Worm (Caenorhabditis elegans) whole organism, L2 larva: ENCODE data around the gene C31B8.16.
"Not testable (repeated sequence)": the region's sequence is repeated elsewhere in the genome, so short reads cannot be mapped to it uniquely, and the experiment has no call there.

ENCODE experiments used
- C34F6.9 ChIP-seq: fragments of 150-350 bp; optimal IDR thresholded peaks from 2 replicates; lab custom pipeline; 2014; ENCODE audit warnings: missing biosample characterization, missing genetic modification characterization
- F13H6.1 ChIP-seq: sonication (generic microtip); optimal IDR thresholded peaks from 2 replicates; lab custom pipeline; 2016; ENCODE audit warnings: missing genetic modification characterization, missing compliant biosample characterization
- R02D3.7 ChIP-seq: fragments of 150-350 bp; optimal IDR thresholded peaks from 2 replicates; lab custom pipeline; 2014; ENCODE audit warnings: missing biosample characterization, missing genetic modification characterization
- ZK546.5 ChIP-seq: sonication (generic microtip); optimal IDR thresholded peaks from 2 replicates; lab custom pipeline; 2017; ENCODE audit warnings: missing biosample characterization, missing genetic modification characterization
- aly-2 ChIP-seq: fragments of 150-350 bp; optimal IDR thresholded peaks from 2 replicates; lab custom pipeline; 2014; ENCODE audit warnings: missing biosample characterization, missing genetic modification characterization
- blmp-1 ChIP-seq: sonication (generic microtip); optimal IDR thresholded peaks from 2 replicates; lab custom pipeline; 2017; ENCODE audit warnings: missing genetic modification characterization, mild to moderate bottlenecking, missing compliant biosample characterization, antibody characterized with exemption, moderate library complexity; ENCODE audit not compliant: insufficient read depth
- ceh-16 ChIP-seq: fragments of 150-350 bp; optimal IDR thresholded peaks from 2 replicates; lab custom pipeline; 2014; ENCODE audit warnings: missing biosample characterization, missing genetic modification characterization
- ceh-82 ChIP-seq: fragments of 150-350 bp; optimal IDR thresholded peaks from 2 replicates; lab custom pipeline; 2014; ENCODE audit warnings: missing biosample characterization, missing genetic modification characterization
- egl-27 ChIP-seq: sonication (generic microtip); optimal IDR thresholded peaks from 3 replicates; lab custom pipeline; 2017; ENCODE audit warnings: missing biosample characterization, missing genetic modification reagents, missing genetic modification characterization
- elt-1 ChIP-seq: fragments of 150-350 bp; optimal IDR thresholded peaks from 2 replicates; lab custom pipeline; 2014; ENCODE audit warnings: missing biosample characterization, missing genetic modification characterization
- gmeb-1 ChIP-seq: fragments of 150-350 bp; optimal IDR thresholded peaks from 2 replicates; lab custom pipeline; 2014; ENCODE audit warnings: missing biosample characterization, missing genetic modification characterization
- lin-11 ChIP-seq: fragments of 150-350 bp; sonication (generic microtip); optimal IDR thresholded peaks from 2 replicates; lab custom pipeline; 2014; ENCODE audit warnings: missing biosample characterization, missing genetic modification characterization, inconsistent platforms, mixed read lengths
- lin-13 ChIP-seq: fragments of 150-350 bp; optimal IDR thresholded peaks from 2 replicates; lab custom pipeline; 2014; ENCODE audit warnings: missing biosample characterization, missing genetic modification reagents, missing genetic modification characterization
- lin-39 ChIP-seq: fragments of 150-350 bp; optimal IDR thresholded peaks from 2 replicates; lab custom pipeline; 2014; ENCODE audit warnings: missing biosample characterization, missing genetic modification reagents, missing genetic modification characterization
- mab-5 ChIP-seq: fragments of 150-350 bp; optimal IDR thresholded peaks from 2 replicates; lab custom pipeline; 2014; ENCODE audit warnings: missing biosample characterization, missing genetic modification characterization
- nhr-11 ChIP-seq: fragments of 150-350 bp; optimal IDR thresholded peaks from 2 replicates; lab custom pipeline; 2014; ENCODE audit warnings: missing biosample characterization, missing genetic modification characterization
- nhr-21 ChIP-seq: fragments of 150-350 bp; optimal IDR thresholded peaks from 2 replicates; lab custom pipeline; 2014; ENCODE audit warnings: missing biosample characterization, missing genetic modification characterization
- nhr-25 ChIP-seq: fragments of 150-350 bp; sonication (generic microtip); optimal IDR thresholded peaks from 3 replicates; lab custom pipeline; 2014; ENCODE audit warnings: missing biosample characterization, missing genetic modification characterization
- peb-1 ChIP-seq: fragments of 150-350 bp; optimal IDR thresholded peaks from 2 replicates; lab custom pipeline; 2014; ENCODE audit warnings: missing biosample characterization, missing genetic modification characterization
- sma-3 ChIP-seq: sonication (generic microtip); optimal IDR thresholded peaks from 2 replicates; lab custom pipeline; 2016; ENCODE audit warnings: missing genetic modification reagents, missing genetic modification characterization, missing compliant biosample characterization
- sma-9 ChIP-seq, 2 experiments: fragments of 150-350 bp in 1 of 2; sonication (generic microtip) in 1 of 2; optimal IDR thresholded peaks; 2 replicates each; lab custom pipeline; 2014 to 2016; ENCODE audit warnings: missing genetic modification characterization in 2 of 2, mild to moderate bottlenecking in 1 of 2, missing biosample characterization in 1 of 2, missing compliant biosample characterization in 1 of 2, missing genetic modification reagents in 1 of 2, moderate library complexity in 1 of 2
- snpc-4 ChIP-seq: fragments of 150-350 bp; optimal IDR thresholded peaks from 2 replicates; lab custom pipeline; 2014; ENCODE audit warnings: missing biosample characterization, missing genetic modification characterization
- unc-39 ChIP-seq: fragments of 150-350 bp; optimal IDR thresholded peaks from 2 replicates; lab custom pipeline; 2014; ENCODE audit warnings: missing biosample characterization, missing genetic modification characterization
- unc-55 ChIP-seq: fragments of 150-350 bp; sonication (generic microtip); optimal IDR thresholded peaks from 3 replicates; lab custom pipeline; 2014; ENCODE audit warnings: missing biosample characterization, missing genetic modification reagents, missing genetic modification characterization
- unc-62 ChIP-seq: fragments of 150-350 bp; optimal IDR thresholded peaks from 2 replicates; lab custom pipeline; 2014; ENCODE audit warnings: missing biosample characterization, missing genetic modification reagents, missing genetic modification characterization
- ztf-1 ChIP-seq: fragments of 200-800 bp; sonication (Bioruptor generic); conservative IDR thresholded peaks from 2 replicates; pipeline ENCODE4 v1.3.6; 2022; ENCODE audit warnings: missing genetic modification characterization, missing compliant biosample characterization
- ztf-11 ChIP-seq: sonication (generic microtip); optimal IDR thresholded peaks from 2 replicates; lab custom pipeline; 2017; ENCODE audit warnings: missing biosample characterization, missing genetic modification characterization
- ztf-4 ChIP-seq: fragments of 150-350 bp; optimal IDR thresholded peaks from 2 replicates; lab custom pipeline; 2014; ENCODE audit warnings: missing biosample characterization, missing genetic modification characterization

C31B8.16 gene

ce11 chrV:2952102-2952501 lies 22.2 kb downstream of the C31B8.16 start, which contains the start of gene srw-122:
srw-122 (minus strand) TSS chrV:2952202.
- not testable (repeated sequence) for TF ChIP-seq ceh-82, gmeb-1, aly-2 (tag; lab: Kevin White, UChicago)

DNA sequence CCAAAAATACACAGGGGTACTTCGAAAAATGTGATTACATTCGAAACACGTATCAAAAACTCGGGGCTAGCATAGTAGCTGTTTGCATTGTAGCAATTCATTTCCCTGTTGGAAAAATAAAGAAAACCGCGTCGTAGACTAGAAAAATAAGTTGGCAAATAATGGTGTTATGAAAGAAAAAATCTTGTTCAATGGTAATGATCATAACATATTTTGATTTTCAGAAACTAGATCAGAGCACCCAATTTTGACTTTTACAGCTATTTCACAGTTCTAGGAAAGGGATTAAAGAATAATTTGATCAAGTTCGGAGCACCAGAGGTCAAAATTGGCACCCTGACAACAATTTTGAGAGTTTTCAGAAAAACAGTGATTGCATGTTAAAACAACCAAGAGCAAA lies 25.5 kb downstream of the C31B8.16 start, which contains the start of gene srh-248:
Gene srh-248 (minus strand): TSS at position 101 of the 400 bp plus-strand sequence.
- not testable (repeated sequence) for TF ChIP-seq nhr-25 (tag; lab: Kevin White, UChicago); sma-9 (GFP tag; optimal IDR thresholded peaks at IDR 0.05; lab: Kevin White, UChicago); sma-9 (tag; optimal IDR thresholded peaks at IDR 0.05; lab: Kevin White, UChicago); lin-11
- TF ChIP-seq, all 48 proteins: peak for 0; not testable (repeated sequence) for 48

DNA sequence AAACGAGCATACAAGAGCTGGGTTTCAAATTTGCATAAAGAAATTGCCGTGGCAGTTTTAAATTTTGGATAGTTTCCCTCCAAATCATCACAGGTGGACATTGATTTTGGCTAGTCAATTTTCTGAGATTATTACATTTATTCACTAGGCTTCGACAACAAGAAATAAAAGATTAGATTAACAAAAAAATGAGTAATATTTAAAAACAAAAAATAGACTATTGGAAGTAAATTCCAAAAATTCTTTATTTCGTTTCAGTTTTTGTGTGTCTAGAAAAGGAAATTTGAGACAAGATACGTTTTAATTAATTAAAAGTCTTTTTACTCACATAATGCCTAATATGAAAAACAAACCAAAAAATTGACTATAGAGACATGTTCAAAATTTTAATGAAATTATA lies 28.3 kb downstream of the C31B8.16 start, which contains the start of gene srw-142:
Gene srw-142 (minus strand): TSS at position 101 of the 400 bp plus-strand sequence.
- TF ChIP-seq lin-13 (GFP tag; lab: Kevin White, UChicago) (no peak), nhr-11 (no peak), ceh-16 (no peak), F13H6.1 (tag; lab: Kevin White, UChicago) (no peak), lin-11 (no peak), nhr-21 (tag; lab: Kevin White, UChicago) (no peak), C34F6.9 (tag; lab: Kevin White, UChicago) (no peak), ceh-82 (tag; lab: Kevin White, UChicago) (no peak), unc-55 (GFP tag; lab: Kevin White, UChicago) (no peak), mab-5 (tag; lab: Kevin White, UChicago) (no peak), lin-39 (tag; lab: Kevin White, UChicago) (no peak), ztf-1 (GFP tag; lab: Robert Waterston, UW) (no peak), R02D3.7 (tag; lab: Kevin White, UChicago) (no peak), snpc-4 (no peak), egl-27 (no peak)
- TF ChIP-seq, all 48 proteins: peak for 0

ce11 chrV:2960894-2961293 lies 31.0 kb downstream of the C31B8.16 start, which contains the start of gene srw-144:
srw-144 (minus strand) TSS chrV:2960994.
- no peak for TF ChIP-seq lin-11
- no peak for TF ChIP-seq lin-39 (tag; lab: Kevin White, UChicago)
- TF ChIP-seq ZK546.5 (tag; lab: Kevin White, UChicago), result no peak
- no peak for TF ChIP-seq ceh-16
- TF ChIP-seq unc-39 (tag; lab: Kevin White, UChicago), result no peak
- TF ChIP-seq elt-1, result no peak
- no peak for TF ChIP-seq F13H6.1 (tag; lab: Kevin White, UChicago)
- TF ChIP-seq blmp-1 (tag; lab: Kevin White, UChicago), result no peak
- no peak for TF ChIP-seq lin-13 (GFP tag; lab: Kevin White, UChicago)
- TF ChIP-seq egl-27, result no peak
- no peak for TF ChIP-seq sma-3 (GFP tag; lab: Kevin White, UChicago)
- no peak for TF ChIP-seq peb-1 (tag; lab: Kevin White, UChicago)
- TF ChIP-seq ztf-11 (tag; lab: Kevin White, UChicago), result no peak
- TF ChIP-seq nhr-21 (tag; lab: Kevin White, UChicago), result no peak
- no peak for TF ChIP-seq unc-62 (GFP tag; lab: Kevin White, UChicago)

ce11 chrV:2962960-2963359 lies 33.1 kb downstream of the C31B8.16 start, which contains the start of gene srw-138:
srw-138 (minus strand) TSS chrV:2963060.
- no peak for TF ChIP-seq ztf-4 (tag; lab: Kevin White, UChicago)
- no peak for TF ChIP-seq snpc-4

ce11 chrV:2964786-2965185 lies 34.9 kb downstream of the C31B8.16 start, which contains the start of gene srh-88:
srh-88 (minus strand) TSS chrV:2964886.
- no peak for TF ChIP-seq ceh-82 (tag; lab: Kevin White, UChicago)
- TF ChIP-seq nhr-25 (tag; lab: Kevin White, UChicago), result no peak
- TF ChIP-seq peb-1 (tag; lab: Kevin White, UChicago), result no peak
- no peak for TF ChIP-seq lin-39 (tag; lab: Kevin White, UChicago)
